Fruit fly (Drosophila melanogaster): Measurements from ENCODE around the gene CG6244.

The CG6244 gene

dm6 chr3L:15815353-15816142, 7.4 kb downstream of the CG6244 start (continued):
- TF ChIP-seq cg (GFP tag; optimal IDR thresholded peaks at IDR 0.05): peak; percentile 96
- TF ChIP-seq eve (GFP tag; optimal IDR thresholded peaks at IDR 0.05): peak in 1 of 2 experiments; percentile 82
- TF ChIP-seq CG8478 (optimal IDR thresholded peaks at IDR 0.05): no peak
- TF ChIP-seq otp (GFP tag; IDR thresholded peaks at IDR 0.05): no peak
- peak; percentile 74; the same call in 1 of the 3 replicates for TF ChIP-seq dysf (GFP tag; IDR thresholded peaks at IDR 0.05)
- peak; percentile 70 for TF ChIP-seq yki (optimal IDR thresholded peaks at IDR 0.05)
- no peak for TF ChIP-seq mirr (GFP tag; optimal IDR thresholded peaks at IDR 0.05)
- TF ChIP-seq Hr3 (GFP tag; optimal IDR thresholded peaks at IDR 0.05): peak; percentile 72
- TF ChIP-seq ftz-f1 (GFP tag; optimal IDR thresholded peaks at IDR 0.05): no peak
- TF ChIP-seq nmo (GFP tag; optimal IDR thresholded peaks at IDR 0.05): peak; percentile 71
- TF ChIP-seq CkIIα-i1 (GFP tag; IDR thresholded peaks at IDR 0.05): no peak
- peak; percentile 76 for TF ChIP-seq Blimp-1 (GFP tag; optimal IDR thresholded peaks at IDR 0.05)
- no peak for TF ChIP-seq HLHmδ (GFP tag; optimal IDR thresholded peaks at IDR 0.05)
- peak; percentile 41 for TF ChIP-seq NC2β (GFP tag; optimal IDR thresholded peaks at IDR 0.05)
- TF ChIP-seq CG17186 (GFP tag; optimal IDR thresholded peaks at IDR 0.05): no peak
- TF ChIP-seq CG11695 (GFP tag; IDR thresholded peaks at IDR 0.05): peak; percentile 80
- 0 out of 2 replicates have a peak, but pooled peaks have one; percentile 16 for TF ChIP-seq danr (GFP tag; IDR thresholded peaks at IDR 0.05)
- TF ChIP-seq ham (GFP tag; IDR thresholded peaks at IDR 0.05): no peak
- TF ChIP-seq amos (GFP tag; IDR thresholded peaks at IDR 0.05; ENCODE audit: partially characterized antibody): no peak
- TF ChIP-seq tio (GFP tag; optimal IDR thresholded peaks at IDR 0.05): peak; percentile 80
- peak; percentile 73 for TF ChIP-seq BtbVII (GFP tag; optimal IDR thresholded peaks at IDR 0.05)
- no peak for TF ChIP-seq B-H2 (GFP tag; optimal IDR thresholded peaks at IDR 0.05)
- TF ChIP-seq CG8290 (GFP tag; optimal IDR thresholded peaks at IDR 0.05): no peak
- no peak for TF ChIP-seq CG8290 (tag; optimal IDR thresholded peaks at IDR 0.05)
- no peak for TF ChIP-seq lov (optimal IDR thresholded peaks at IDR 0.05)
- TF ChIP-seq lov (GFP tag; IDR thresholded peaks at IDR 0.05): no peak; the same call in 2 of the 3 replicates
- TF ChIP-seq Fer3 (tag; optimal IDR thresholded peaks at IDR 0.05): peak; percentile 61
- TF ChIP-seq trh (GFP tag; optimal IDR thresholded peaks at IDR 0.05): no peak
- TF ChIP-seq nerfin-2 (GFP tag; IDR thresholded peaks at IDR 0.05; ENCODE audit: partially characterized antibody): no peak
- no peak for TF ChIP-seq Hey (tag; optimal IDR thresholded peaks at IDR 0.05)
- TF ChIP-seq CG11093 (GFP tag; IDR thresholded peaks at IDR 0.05): no peak; the same call in 2 of the 3 replicates
- no peak for TF ChIP-seq Dip2 (GFP tag; IDR thresholded peaks at IDR 0.05)
- no peak for TF ChIP-seq jigr1 (GFP tag; IDR thresholded peaks at IDR 0.05)
- TF ChIP-seq Bgb (GFP tag; IDR thresholded peaks at IDR 0.05; ENCODE audit: partially characterized antibody): no peak
- TF ChIP-seq Hr39 (optimal IDR thresholded peaks at IDR 0.05): no peak
- no peak for TF ChIP-seq CG1647 (GFP tag; optimal IDR thresholded peaks at IDR 0.05)
- no peak for TF ChIP-seq disco-r (GFP tag; optimal IDR thresholded peaks at IDR 0.05)
- TF ChIP-seq CG18476 (GFP tag; optimal IDR thresholded peaks at IDR 0.05): peak; percentile 20
- peak; percentile 21 for TF ChIP-seq CG12104 (GFP tag; optimal IDR thresholded peaks at IDR 0.05)
- TF ChIP-seq ap (GFP tag; IDR thresholded peaks at IDR 0.05): no peak
- TF ChIP-seq unpg (GFP tag; optimal IDR thresholded peaks at IDR 0.05): peak; percentile 81
- TF ChIP-seq CG9609 (GFP tag; optimal IDR thresholded peaks at IDR 0.05): peak; percentile 44
- TF ChIP-seq CG7745 (tag; optimal IDR thresholded peaks at IDR 0.05): no peak
- TF ChIP-seq toy (GFP tag; IDR thresholded peaks at IDR 0.05): no peak
- no peak for TF ChIP-seq dm (GFP tag; optimal IDR thresholded peaks at IDR 0.05)
- TF ChIP-seq lab (GFP tag; optimal IDR thresholded peaks at IDR 0.05): peak; percentile 87
- peak; percentile 21 for TF ChIP-seq Dip3 (GFP tag; optimal IDR thresholded peaks at IDR 0.05)
- TF ChIP-seq zen (tag; optimal IDR thresholded peaks at IDR 0.05): peak; percentile 44
- TF ChIP-seq her (GFP tag; optimal IDR thresholded peaks at IDR 0.05): no peak
- TF ChIP-seq Abd-B (GFP tag; optimal IDR thresholded peaks at IDR 0.05): no peak
- TF ChIP-seq CG17912 (GFP tag; optimal IDR thresholded peaks at IDR 0.05): no peak

Measured in whole organism, embryonic.